Worm (Caenorhabditis elegans) whole organism, L4 larva: ENCODE results near the gene F47C12.13.

Experiments used
- D1046.2 ChIP-seq: fragments of 200-800 bp; sonication (Bioruptor generic); IDR thresholded peaks from 2 replicates; pipeline ENCODE4 v1.3.6; 2022; ENCODE audit warnings: missing genetic modification characterization, missing compliant biosample characterization
- F26F4.8 ChIP-seq: fragments of 200-800 bp; sonication (Bioruptor generic); conservative IDR thresholded peaks from 2 replicates; pipeline ENCODE4 v1.3.6; 2022; ENCODE audit warnings: missing genetic modification characterization, missing compliant biosample characterization
- Y105C5A.15 ChIP-seq: fragments of 200-800 bp; sonication (Bioruptor generic); IDR thresholded peaks from 2 replicates; pipeline ENCODE4 v1.3.6; 2022; ENCODE audit warnings: missing genetic modification characterization, missing compliant biosample characterization
- Y48G9A.11 ChIP-seq: fragments of 200-800 bp; sonication (Bioruptor generic); IDR thresholded peaks from 2 replicates; pipeline ENCODE4 v1.3.6; 2022; ENCODE audit warnings: missing genetic modification reagents, missing genetic modification characterization, missing compliant biosample characterization
- ZK546.5 ChIP-seq, 2 experiments: sonication (generic microtip); optimal IDR thresholded peaks; 2 replicates each; lab custom pipeline; 2017; ENCODE audit warnings: missing biosample characterization in 2 of 2, missing genetic modification characterization in 2 of 2
- aha-1 ChIP-seq: fragments of 150-350 bp; peaks from one replicate; lab custom pipeline; 2014; ENCODE audit warnings: missing biosample characterization, missing genetic modification characterization
- ama-1 ChIP-seq: fragments of 150-350 bp; optimal IDR thresholded peaks from 2 replicates; lab custom pipeline; 2014; ENCODE audit warnings: inconsistent platforms, mixed read lengths
- arid-1 ChIP-seq: fragments of 200-800 bp; sonication (Bioruptor generic); conservative IDR thresholded peaks from 2 replicates; pipeline ENCODE4 v1.3.6; 2022; ENCODE audit warnings: missing genetic modification reagents, missing genetic modification characterization, missing compliant biosample characterization
- ceh-32 ChIP-seq: sonication (generic microtip); optimal IDR thresholded peaks from 2 replicates; lab custom pipeline; 2016; ENCODE audit warnings: mild to moderate bottlenecking, missing genetic modification characterization, missing compliant biosample characterization; ENCODE audit not compliant: poor library complexity
- cey-2 ChIP-seq: sonication (generic microtip); optimal IDR thresholded peaks from 3 replicates; lab custom pipeline; 2017; ENCODE audit warnings: missing genetic modification characterization, mild to moderate bottlenecking, missing compliant biosample characterization, antibody characterized with exemption, borderline replicate concordance; ENCODE audit not compliant: insufficient read depth
- dmd-9 ChIP-seq: fragments of 200-800 bp; sonication (Bioruptor generic); IDR thresholded peaks from 2 replicates; pipeline ENCODE4 v1.3.6; 2022; ENCODE audit warnings: missing genetic modification reagents, missing genetic modification characterization, missing compliant biosample characterization
- dpl-1 ChIP-seq: fragments of 150-350 bp; optimal IDR thresholded peaks from 2 replicates; lab custom pipeline; 2014; ENCODE audit warnings: missing biosample characterization, missing genetic modification reagents, missing genetic modification characterization
- hlh-11 ChIP-seq: fragments of 200-800 bp; sonication (Bioruptor generic); optimal IDR thresholded peaks from 2 replicates; lab custom pipeline; 2018; ENCODE audit warnings: mild to moderate bottlenecking, missing genetic modification characterization, missing compliant biosample characterization
- lim-7 ChIP-seq: fragments of 200-800 bp; sonication (Bioruptor generic); IDR thresholded peaks from 2 replicates; pipeline ENCODE4 v1.3.6; 2022; ENCODE audit warnings: missing genetic modification characterization, missing compliant biosample characterization
- lin-1 ChIP-seq: fragments of 200-800 bp; sonication (Bioruptor generic); IDR thresholded peaks from 2 replicates; pipeline ENCODE4 v1.3.6; 2022; ENCODE audit warnings: missing genetic modification reagents, missing genetic modification characterization, missing compliant biosample characterization
- lin-13 ChIP-seq: fragments of 150-350 bp; optimal IDR thresholded peaks from 2 replicates; lab custom pipeline; 2014; ENCODE audit warnings: missing biosample characterization, missing genetic modification reagents, missing genetic modification characterization
- lin-38 ChIP-seq: fragments of 200-800 bp; sonication (Bioruptor generic); IDR thresholded peaks from 2 replicates; pipeline ENCODE4 v1.3.6; 2022; ENCODE audit warnings: missing genetic modification reagents, missing genetic modification characterization, missing compliant biosample characterization
- madf-5 ChIP-seq, 2 experiments: fragments of 200-800 bp; sonication (Bioruptor generic); IDR thresholded peaks; 2 replicates each; pipeline ENCODE4 v1.3.6; 2022; ENCODE audit warnings: missing compliant biosample characterization in 2 of 2, missing genetic modification characterization in 2 of 2
- madf-9 ChIP-seq: fragments of 200-800 bp; sonication (Bioruptor generic); conservative IDR thresholded peaks from 2 replicates; pipeline ENCODE4 v1.3.6; 2022; ENCODE audit warnings: missing genetic modification reagents, missing genetic modification characterization, missing compliant biosample characterization
- mep-1 ChIP-seq: fragments of 150-350 bp; sonication (generic microtip); optimal IDR thresholded peaks from 3 replicates; lab custom pipeline; 2014; ENCODE audit warnings: missing biosample characterization, missing genetic modification characterization
- mes-2 ChIP-seq: sonication (generic microtip); optimal IDR thresholded peaks from 2 replicates; lab custom pipeline; 2016; ENCODE audit warnings: missing genotype, mild to moderate bottlenecking, missing genetic modification characterization, missing compliant biosample characterization; ENCODE audit not compliant: poor library complexity, severe bottlenecking
- mxl-3 ChIP-seq: fragments of 200-800 bp; sonication (Bioruptor generic); optimal IDR thresholded peaks from 2 replicates; lab custom pipeline; 2018; ENCODE audit warnings: mild to moderate bottlenecking, missing genetic modification characterization, missing compliant biosample characterization
- nhr-237 ChIP-seq: sonication (generic microtip); optimal IDR thresholded peaks from 2 replicates; lab custom pipeline; 2017; ENCODE audit warnings: missing biosample characterization, missing genetic modification characterization
- nhr-28 ChIP-seq: fragments of 150-350 bp; optimal IDR thresholded peaks from 2 replicates; lab custom pipeline; 2014; ENCODE audit warnings: missing biosample characterization, missing genetic modification characterization
- nhr-41 ChIP-seq: fragments of 200-800 bp; sonication (Bioruptor generic); IDR thresholded peaks from 2 replicates; pipeline ENCODE4 v1.3.6; 2022; ENCODE audit warnings: missing genetic modification reagents, missing genetic modification characterization, missing compliant biosample characterization
- nhr-6 ChIP-seq: fragments of 150-350 bp; optimal IDR thresholded peaks from 2 replicates; lab custom pipeline; 2014; ENCODE audit warnings: missing biosample characterization, missing genetic modification characterization
- nhr-77 ChIP-seq: fragments of 150-350 bp; optimal IDR thresholded peaks from 2 replicates; lab custom pipeline; 2014; ENCODE audit warnings: missing biosample characterization, missing genetic modification characterization
- pha-4 ChIP-seq, 2 experiments: fragments of 150-350 bp in 1 of 2; fragments of 200-800 bp in 1 of 2; sonication (Bioruptor generic) in 1 of 2; IDR thresholded peaks in 1 of 2; optimal IDR thresholded peaks in 1 of 2; 2 replicates each; pipeline versions ENCODE4 v1.3.6 to Lab custom; 2014 to 2022; ENCODE audit warnings: missing genetic modification characterization in 2 of 2, missing genetic modification reagents in 2 of 2, missing biosample characterization in 1 of 2, missing compliant biosample characterization in 1 of 2
- skn-1 ChIP-seq: fragments of 150-350 bp; optimal IDR thresholded peaks from 2 replicates; lab custom pipeline; 2014; ENCODE audit warnings: missing biosample characterization, missing genetic modification characterization
- tra-1 ChIP-seq: fragments of 200-800 bp; sonication (Bioruptor generic); IDR thresholded peaks from 2 replicates; pipeline ENCODE4 v1.3.6; 2022; ENCODE audit warnings: missing genetic modification reagents, missing genetic modification characterization, missing compliant biosample characterization
- unc-130 ChIP-seq: sonication (generic microtip); optimal IDR thresholded peaks from 2 replicates; lab custom pipeline; 2016; ENCODE audit warnings: missing genetic modification reagents, missing genetic modification characterization, missing compliant biosample characterization
- zip-2 ChIP-seq: fragments of 150-350 bp; optimal IDR thresholded peaks from 2 replicates; lab custom pipeline; 2014; ENCODE audit warnings: missing biosample characterization, missing genetic modification characterization
- ztf-11 ChIP-seq: fragments of 150-350 bp; optimal IDR thresholded peaks from 2 replicates; lab custom pipeline; 2014; ENCODE audit warnings: missing biosample characterization, missing genetic modification characterization
- ztf-7 ChIP-seq: fragments of 150-350 bp; optimal IDR thresholded peaks from 2 replicates; lab custom pipeline; 2014; ENCODE audit warnings: missing biosample characterization, missing genetic modification characterization

The F47C12.13 gene

DNA sequence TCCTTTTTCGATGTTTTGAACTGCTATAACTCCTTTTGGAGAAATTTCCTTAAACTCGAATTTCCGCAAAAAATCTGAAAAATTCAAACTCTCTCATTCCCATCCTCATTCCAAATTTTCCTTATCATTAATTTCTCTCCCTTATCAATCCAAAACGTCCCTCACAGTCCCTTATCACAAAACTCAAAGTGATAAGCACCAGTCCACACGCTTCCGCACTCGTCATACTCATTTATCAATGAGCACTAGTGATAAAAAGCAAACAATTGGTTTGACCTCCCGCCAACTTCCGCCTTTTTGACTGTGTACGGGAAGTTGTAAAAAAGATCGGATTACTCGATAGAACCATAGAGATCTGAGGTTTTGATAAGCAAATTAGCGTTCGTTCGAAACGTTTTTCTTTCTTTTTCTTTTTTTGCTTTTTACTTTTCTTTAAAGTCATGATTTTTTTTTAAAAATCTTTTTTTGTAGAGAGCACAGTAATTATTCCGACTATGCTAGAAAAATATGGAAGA lies 5.5 kb downstream of the F47C12.13 start, which contains the start of gene clec-78 (continued):
- TF ChIP-seq ama-1 (lab: Kevin White, UChicago), result no peak
- no peak for TF ChIP-seq dpl-1 (GFP tag; lab: Kevin White, UChicago)
- no peak for TF ChIP-seq pha-4 (GFP tag; IDR thresholded peaks at IDR 0.05; lab: Robert Waterston, UW)
- TF ChIP-seq pha-4 (tag; optimal IDR thresholded peaks at IDR 0.05; lab: Kevin White, UChicago), result no peak
- TF ChIP-seq nhr-237, result no peak
- TF ChIP-seq nhr-41 (GFP tag; lab: Robert Waterston, UW), result peak; percentile 78
- TF ChIP-seq ztf-7 (tag; lab: Kevin White, UChicago), result no peak
- peak; percentile 40 for TF ChIP-seq mes-2 (tag; lab: Kevin White, UChicago)
- no peak for TF ChIP-seq lin-38 (GFP tag; lab: Robert Waterston, UW)
- TF ChIP-seq nhr-28, result peak; percentile 96
- TF ChIP-seq tra-1 (GFP tag; lab: Robert Waterston, UW), result peak; percentile 84
- TF ChIP-seq nhr-77 (tag; lab: Kevin White, UChicago), result peak; percentile 85
- no peak for TF ChIP-seq mep-1 (tag; lab: Kevin White, UChicago)
- peak; percentile 39 for TF ChIP-seq nhr-6 (tag; lab: Kevin White, UChicago)
- no peak for TF ChIP-seq ceh-32 (tag; lab: Kevin White, UChicago)
- TF ChIP-seq ztf-11 (tag; lab: Kevin White, UChicago), result no peak
- no peak for TF ChIP-seq dmd-9 (GFP tag; lab: Robert Waterston, UW)
- TF ChIP-seq cey-2 (tag; lab: Kevin White, UChicago), result no peak
- TF ChIP-seq aha-1, result no peak
- peak; percentile 43 for TF ChIP-seq mxl-3
- TF ChIP-seq skn-1 (tag; lab: Kevin White, UChicago), result no peak
- no peak for TF ChIP-seq F26F4.8 (GFP tag; lab: Robert Waterston, UW)
- TF ChIP-seq D1046.2 (GFP tag; lab: Robert Waterston, UW), result no peak
- no peak for TF ChIP-seq ZK546.5 (tag; optimal IDR thresholded peaks at IDR 0.05; lab: Kevin White, UChicago)

DNA sequence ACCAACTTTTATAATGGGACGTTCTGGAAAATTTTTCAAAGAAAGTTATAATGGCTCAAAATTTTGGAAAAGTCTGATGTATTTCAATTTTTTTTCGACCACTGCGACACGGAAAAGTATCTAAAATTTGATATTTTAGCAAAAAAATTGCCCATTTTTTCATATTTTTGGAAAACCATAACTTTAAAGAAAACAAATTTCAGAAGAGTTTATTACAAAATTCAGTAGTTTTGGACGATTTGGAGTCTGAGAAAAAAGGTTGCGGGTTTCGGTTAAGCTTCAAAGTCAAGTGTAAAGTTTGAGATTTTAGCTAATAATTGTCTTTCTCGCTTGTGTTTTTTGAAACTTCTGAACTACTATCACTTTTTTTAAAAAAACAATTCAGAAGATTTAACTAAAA lies 6.1 kb downstream of the F47C12.13 start:
- no peak for TF ChIP-seq lin-38 (GFP tag; lab: Robert Waterston, UW)
- TF ChIP-seq aha-1, result peak; percentile 92
- no peak for TF ChIP-seq unc-130

DNA sequence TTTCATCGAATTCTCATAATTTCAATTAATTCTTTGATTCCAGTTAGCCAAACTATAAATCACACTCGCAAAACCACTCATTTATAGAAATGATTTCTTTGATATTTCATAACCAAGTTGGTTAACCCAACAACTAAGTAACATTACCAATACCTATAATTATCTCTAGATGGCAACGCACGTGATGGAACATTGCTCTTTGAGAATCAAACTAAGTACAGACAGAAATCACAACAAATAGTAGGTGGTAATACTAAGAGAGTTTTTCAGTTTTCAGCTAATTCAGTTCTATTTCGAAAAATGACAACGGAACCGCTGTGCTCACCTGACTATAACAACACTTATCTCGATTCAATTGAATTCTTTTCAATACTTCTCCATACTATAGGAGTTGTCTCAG lies 12.6 kb downstream of the F47C12.13 start, which contains the start of gene srh-223:
Gene srh-223, plus strand, starts transcription at position 301 of the 400 bp plus-strand sequence.
- TF ChIP-seq lin-13 (GFP tag; lab: Kevin White, UChicago) (no peak), hlh-11 (tag; lab: Kevin White, UChicago) (no peak), aha-1 (peak; percentile 64)

DNA sequence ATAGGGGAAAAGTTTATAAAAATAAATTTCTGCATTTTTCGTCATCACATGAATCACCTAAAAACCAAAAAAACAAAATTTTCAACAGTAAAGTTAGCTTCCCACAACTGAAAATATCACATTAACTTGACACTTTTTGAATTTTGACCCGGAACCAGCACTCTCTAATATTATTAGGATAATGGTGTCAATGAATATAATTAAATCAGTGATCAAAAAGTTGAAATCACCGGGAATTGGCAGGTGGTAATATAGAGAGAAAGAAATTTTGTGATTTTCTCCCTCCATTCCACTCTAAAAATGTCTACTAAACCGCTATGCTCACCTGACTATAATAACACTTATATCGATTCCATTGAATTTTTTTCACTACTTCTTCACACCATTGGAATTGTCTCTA lies 14.7 kb downstream of the F47C12.13 start, which contains the start of gene srh-222:
Gene srh-222, plus strand, starts transcription at position 301 of the 400 bp plus-strand sequence.
- TF ChIP-seq ama-1 (lab: Kevin White, UChicago), result no peak
- TF ChIP-seq Y48G9A.11, result no peak
- no peak for TF ChIP-seq lin-1 (GFP tag; lab: Robert Waterston, UW)
- no peak for TF ChIP-seq zip-2 (tag; lab: Kevin White, UChicago)
- no peak for TF ChIP-seq D1046.2 (GFP tag; lab: Robert Waterston, UW)
- TF ChIP-seq lim-7 (GFP tag; lab: Robert Waterston, UW), result no peak
- TF ChIP-seq madf-5 (GFP tag; IDR thresholded peaks at IDR 0.05; lab: Robert Waterston, UW), result no peak
- no peak for TF ChIP-seq Y105C5A.15
- no peak for TF ChIP-seq madf-9
- no peak for TF ChIP-seq nhr-77 (tag; lab: Kevin White, UChicago)
- no peak for TF ChIP-seq mes-2 (tag; lab: Kevin White, UChicago)
- TF ChIP-seq arid-1 (GFP tag; lab: Robert Waterston, UW), result no peak
